Fruit fly (Drosophila melanogaster) whole organism, prepupa: ENCODE results near the gene CG10725.

Experiments used
- CG10669 ChIP-seq: fragments of 200-800 bp; sonication (Bioruptor generic); optimal IDR thresholded peaks from 3 replicates; lab custom pipeline; 2018; ENCODE audit warnings: missing biosample characterization, mild to moderate bottlenecking, missing genetic modification characterization, moderate library complexity
- CG1621 ChIP-seq: fragments of 200-800 bp; sonication (Bioruptor generic); optimal IDR thresholded peaks from 3 replicates; lab custom pipeline; 2018; ENCODE audit warnings: missing biosample characterization, mild to moderate bottlenecking, missing genetic modification characterization
- CG31627 ChIP-seq: fragments of 200-800 bp; sonication (Bioruptor generic); optimal IDR thresholded peaks from 3 replicates; lab custom pipeline; 2016; ENCODE audit warnings: missing biosample characterization, missing genetic modification characterization
- CG6163 ChIP-seq: fragments of 200-800 bp; sonication (Bioruptor generic); IDR thresholded peaks from 3 replicates; pipeline ENCODE4 v1.3.6; 2022; ENCODE audit warnings: missing biosample characterization, missing genetic modification characterization
- Eip78C ChIP-seq: fragments of 200-800 bp; sonication (Bioruptor generic); peaks from one replicate; lab custom pipeline; 2016; ENCODE audit warnings: missing biosample characterization, missing genetic modification characterization
- Hr39 ChIP-seq: fragments of 200-800 bp; sonication (Bioruptor generic); optimal IDR thresholded peaks from 2 replicates; lab custom pipeline; 2016; ENCODE audit warnings: missing biosample characterization, missing genetic modification characterization
- Hr4 ChIP-seq: fragments of 200-800 bp; sonication (Bioruptor generic); optimal IDR thresholded peaks from 3 replicates; lab custom pipeline; 2016; ENCODE audit warnings: missing biosample characterization, missing genetic modification characterization
- Smox ChIP-seq: fragments of 200-800 bp; sonication (Bioruptor generic); optimal IDR thresholded peaks from 3 replicates; lab custom pipeline; 2016; ENCODE audit warnings: missing biosample characterization, missing genetic modification characterization

dm6 chr3L:13440370-13440960 is 2.7 kb downstream of the CG10725 start, which contains the start of the genes CG10140 and CG14109:
- no peak for TF ChIP-seq CG1621 (tag; lab: Kevin White, UChicago)
- TF ChIP-seq CG10669 (GFP tag; lab: Kevin White, UChicago): no peak
- no peak for TF ChIP-seq Hr39 (GFP tag; lab: Kevin White, UChicago)
- TF ChIP-seq Smox (GFP tag; lab: Kevin White, UChicago): no peak
- TF ChIP-seq Eip78C (GFP tag; lab: Kevin White, UChicago): no peak
- no peak for TF ChIP-seq CG6163
- TF ChIP-seq CG31627 (GFP tag; lab: Kevin White, UChicago): no peak
- no peak for TF ChIP-seq Hr4 (GFP tag; lab: Kevin White, UChicago)
